Worm (Caenorhabditis elegans) whole organism, midembryonic: ENCODE measurements around the gene sri-2.

Experiments
- med-1 ChIP-seq: sonication (generic microtip); optimal IDR thresholded peaks from 2 replicates; lab custom pipeline; 2017; ENCODE audit warnings: missing genetic modification characterization, mild to moderate bottlenecking, missing compliant biosample characterization, antibody characterized with exemption, missing genetic modification reagents; ENCODE audit not compliant: insufficient read depth
- tab-1 ChIP-seq: fragments of 200-800 bp; sonication (Bioruptor generic); IDR thresholded peaks from 2 replicates; pipeline ENCODE4 v1.3.6; 2022; ENCODE audit warnings: missing genetic modification characterization, missing compliant biosample characterization
- ztf-29 ChIP-seq: fragments of 200-800 bp; sonication (Bioruptor generic); IDR thresholded peaks from 2 replicates; pipeline ENCODE4 v1.3.6; 2022; ENCODE audit warnings: missing genetic modification reagents, missing genetic modification characterization, missing compliant biosample characterization

DNA sequence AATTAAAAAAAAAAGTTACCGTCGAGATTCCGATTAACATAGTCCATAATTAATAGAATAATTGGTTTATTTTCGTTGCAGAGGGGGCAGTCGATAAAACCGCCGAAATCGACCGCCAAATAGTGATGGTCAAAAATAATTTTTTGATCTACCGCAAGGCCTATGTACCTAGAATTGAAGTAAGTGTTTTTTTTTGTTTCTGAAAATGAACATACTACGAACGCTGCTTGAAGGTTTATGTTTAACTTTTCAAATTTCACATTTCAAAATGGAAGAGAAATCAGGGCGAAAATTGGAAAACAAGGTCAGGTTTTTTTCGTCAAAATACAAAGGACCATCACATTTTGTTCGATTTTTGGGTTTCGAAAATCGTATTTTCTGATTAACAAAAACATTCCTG is 36.7 kb downstream of the sri-2 start, which contains the start of gene pzf-1:
- TF ChIP-seq med-1 (GFP tag; lab: Kevin White, UChicago) (no peak), tab-1 (GFP tag; lab: Robert Waterston, UW) (no peak), ztf-29 (GFP tag; lab: Robert Waterston, UW) (no peak)
